Worm (Caenorhabditis elegans): Measurements from ENCODE around the gene T20F7.1.
"Not testable (repeated sequence)": the region's sequence is repeated elsewhere in the genome, so short reads cannot be mapped to it uniquely, and the experiment has no call there.

T20F7.1 gene

ce11 chrX:16825358-16825757, 47.4 kb upstream of the T20F7.1 start, which contains the start of gene sto-5:
Gene sto-5, minus strand, starts transcription at chrX:16825458.
- no peak for TF ChIP-seq nhr-6 (tag; optimal IDR thresholded peaks at IDR 0.05)
- no peak for TF ChIP-seq nhr-11 (tag; optimal IDR thresholded peaks at IDR 0.05)
- no peak for TF ChIP-seq lin-39 (tag; optimal IDR thresholded peaks at IDR 0.05)
- no peak for TF ChIP-seq nhr-23 (tag; optimal IDR thresholded peaks at IDR 0.05)
- TF ChIP-seq sma-3 (GFP tag; optimal IDR thresholded peaks at IDR 0.05) = no peak
- TF ChIP-seq elt-1 (tag; optimal IDR thresholded peaks at IDR 0.05) = no peak
- TF ChIP-seq nhr-12 (tag; optimal IDR thresholded peaks at IDR 0.05) = no peak
- TF ChIP-seq F13H6.1 (tag; optimal IDR thresholded peaks at IDR 0.05) = no peak
- TF ChIP-seq ceh-82 (tag; optimal IDR thresholded peaks at IDR 0.05) = no peak
- TF ChIP-seq unc-62 (GFP tag; optimal IDR thresholded peaks at IDR 0.05) = no peak
- TF ChIP-seq unc-55 (GFP tag; optimal IDR thresholded peaks at IDR 0.05) = no peak
- no peak for TF ChIP-seq ztf-4 (tag; optimal IDR thresholded peaks at IDR 0.05)

ce11 chrX:16826500-16826899, 46.2 kb upstream of the T20F7.1 start:
- TF ChIP-seq unc-39 (tag; optimal IDR thresholded peaks at IDR 0.05) (no peak), nhr-237 (tag; optimal IDR thresholded peaks at IDR 0.05) (no peak), sma-3 (GFP tag; optimal IDR thresholded peaks at IDR 0.05) (no peak), ceh-82 (tag; optimal IDR thresholded peaks at IDR 0.05) (no peak), snpc-4 (tag; optimal IDR thresholded peaks at IDR 0.05) (no peak), elt-3 (tag; optimal IDR thresholded peaks at IDR 0.05) (no peak), ZK546.5 (tag; optimal IDR thresholded peaks at IDR 0.05) (no peak), unc-62 (GFP tag; optimal IDR thresholded peaks at IDR 0.05) (no peak), blmp-1 (tag; optimal IDR thresholded peaks at IDR 0.05; ENCODE audit: insufficient read depth) (no peak), F13H6.1 (tag; optimal IDR thresholded peaks at IDR 0.05) (no peak)

ce11 chrX:16834691-16835090, 38.0 kb upstream of the T20F7.1 start, which contains the start of gene F41G4.13:
Gene F41G4.13, minus strand, starts transcription at chrX:16834791.
- TF ChIP-seq ztf-11 (tag; optimal IDR thresholded peaks at IDR 0.05); egl-27 (tag; optimal IDR thresholded peaks at IDR 0.05); Y55F3AM.14 (GFP tag; optimal IDR thresholded peaks at IDR 0.05): not testable (repeated sequence)

- no peak for TF ChIP-seq nhr-129 (tag; optimal IDR thresholded peaks at IDR 0.05)
- TF ChIP-seq lin-13 (GFP tag; optimal IDR thresholded peaks at IDR 0.05) = no peak
Observed at ce11 chrX:16836304-16836703, 36.4 kb upstream of the T20F7.1 start, which contains the start of gene F41G4.7. Gene F41G4.7, minus strand, starts transcription at chrX:16836404.

ce11 chrX:16840738-16841137, 32.0 kb upstream of the T20F7.1 start, which contains the start of gene dyla-1:
Gene dyla-1, plus strand, starts transcription at chrX:16841038.
- TF ChIP-seq mdl-1 (tag; optimal IDR thresholded peaks at IDR 0.05) (no peak), dmd-4 (tag; optimal IDR thresholded peaks at IDR 0.05) (no peak), F13H6.1 (tag; optimal IDR thresholded peaks at IDR 0.05) (no peak), ceh-82 (tag; optimal IDR thresholded peaks at IDR 0.05) (no peak), unc-55 (GFP tag; optimal IDR thresholded peaks at IDR 0.05) (no peak), lin-39 (tag; optimal IDR thresholded peaks at IDR 0.05) (no peak), elt-1 (tag; optimal IDR thresholded peaks at IDR 0.05) (no peak), skn-1 (tag; optimal IDR thresholded peaks at IDR 0.05) (no peak), nhr-23 (tag; optimal IDR thresholded peaks at IDR 0.05) (no peak), nhr-10 (tag; optimal IDR thresholded peaks at IDR 0.05) (no peak), alr-1 (tag; optimal IDR thresholded peaks at IDR 0.05) (no peak)

ce11 chrX:16842935-16843334, 29.8 kb upstream of the T20F7.1 start:
- TF ChIP-seq aly-2 (tag; optimal IDR thresholded peaks at IDR 0.05) = no peak
- no peak for TF ChIP-seq nhr-23 (tag; optimal IDR thresholded peaks at IDR 0.05)
- no peak for TF ChIP-seq alr-1 (tag; optimal IDR thresholded peaks at IDR 0.05)
- no peak for TF ChIP-seq mab-5 (tag; optimal IDR thresholded peaks at IDR 0.05)
- TF ChIP-seq lsy-2 (tag; optimal IDR thresholded peaks at IDR 0.05) = no peak
- TF ChIP-seq dmd-4 (tag; optimal IDR thresholded peaks at IDR 0.05) = no peak
- TF ChIP-seq mdl-1 (tag; optimal IDR thresholded peaks at IDR 0.05) = no peak
- TF ChIP-seq sma-9 (GFP tag; optimal IDR thresholded peaks at IDR 0.05) = no peak
- no peak for TF ChIP-seq sma-9 (tag; optimal IDR thresholded peaks at IDR 0.05)
- TF ChIP-seq elt-1 (tag; optimal IDR thresholded peaks at IDR 0.05) = no peak
- TF ChIP-seq nhr-10 (tag; optimal IDR thresholded peaks at IDR 0.05) = no peak
- TF ChIP-seq egl-27 (tag; optimal IDR thresholded peaks at IDR 0.05) = no peak
- TF ChIP-seq R02D3.7 (tag; optimal IDR thresholded peaks at IDR 0.05) = no peak
- TF ChIP-seq ama-1 (optimal IDR thresholded peaks at IDR 0.05) = no peak
- TF ChIP-seq nhr-11 (tag; optimal IDR thresholded peaks at IDR 0.05) = no peak
- no peak for TF ChIP-seq fos-1 (tag; optimal IDR thresholded peaks at IDR 0.05)
- TF ChIP-seq ceh-16 (tag; optimal IDR thresholded peaks at IDR 0.05) = no peak
- no peak for TF ChIP-seq nhr-129 (tag; optimal IDR thresholded peaks at IDR 0.05)
- no peak for TF ChIP-seq unc-62 (GFP tag; optimal IDR thresholded peaks at IDR 0.05)
- TF ChIP-seq lin-11 (tag; optimal IDR thresholded peaks at IDR 0.05) = no peak
- TF ChIP-seq C34F6.9 (tag; optimal IDR thresholded peaks at IDR 0.05) = no peak

Measured in whole organism, L2 larva.